Fruit fly (Drosophila melanogaster): ENCODE data around the gene CG31883.

DNA sequence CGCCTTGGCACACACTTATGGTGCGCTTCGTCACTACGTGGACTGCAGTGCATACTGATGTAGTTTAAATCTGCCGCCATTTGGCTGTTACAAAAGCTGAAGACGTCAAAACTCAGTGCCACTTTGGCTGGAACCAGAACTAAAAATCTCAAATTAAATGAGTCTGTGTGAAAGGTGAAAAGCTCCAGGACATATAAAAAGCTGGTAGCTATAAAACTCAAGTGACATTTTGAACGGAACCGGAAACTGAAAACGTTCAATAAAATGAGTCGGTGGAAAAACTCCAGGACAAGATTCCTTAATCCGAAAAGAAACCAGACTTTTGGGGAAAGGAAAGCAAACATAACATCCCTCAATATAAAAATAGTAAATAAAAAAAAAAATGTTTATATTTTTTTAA lies 37.5 kb upstream of the CG31883 start:
- no peak for TF ChIP-seq CG8478 (optimal IDR thresholded peaks at IDR 0.05)
- no peak for TF ChIP-seq CTCF (optimal IDR thresholded peaks at IDR 0.05)

Data from S2 (cell line).